Worm (Caenorhabditis elegans) whole organism, mixed stage, embryonic: ENCODE measurements around the gene C36B7.3.
A peak's percentile ranks its signal among the peaks of the same experiment; 100 is the strongest.

Source experiments
- M03D4.4 ChIP-seq: sonication (generic microtip); optimal IDR thresholded peaks from 2 replicates; lab custom pipeline; 2017; ENCODE audit warnings: mild to moderate bottlenecking, missing genetic modification characterization, missing compliant biosample characterization
- bed-3 ChIP-seq: fragments of 200-800 bp; sonication (Bioruptor generic); optimal IDR thresholded peaks from 3 replicates; lab custom pipeline; 2018; ENCODE audit warnings: mild to moderate bottlenecking, missing genetic modification characterization, moderate library complexity, missing compliant biosample characterization
- blmp-1 ChIP-seq: fragments of 150-350 bp; optimal IDR thresholded peaks from 2 replicates; lab custom pipeline; 2014; ENCODE audit warnings: missing biosample characterization, missing genetic modification characterization
- ceh-39 ChIP-seq: fragments of 150-350 bp; optimal IDR thresholded peaks from 2 replicates; lab custom pipeline; 2014; ENCODE audit warnings: missing biosample characterization, missing genetic modification characterization
- ceh-43 ChIP-seq: fragments of 200-800 bp; sonication (Bioruptor generic); optimal IDR thresholded peaks from 2 replicates; lab custom pipeline; 2018; ENCODE audit warnings: mild to moderate bottlenecking, missing genetic modification characterization, moderate library complexity, missing compliant biosample characterization
- ceh-83 ChIP-seq: fragments of 200-800 bp; sonication (Bioruptor generic); optimal IDR thresholded peaks from 2 replicates; lab custom pipeline; 2018; ENCODE audit warnings: mild to moderate bottlenecking, missing genetic modification characterization, missing compliant biosample characterization
- ces-1 ChIP-seq: fragments of 150-350 bp; optimal IDR thresholded peaks from 2 replicates; lab custom pipeline; 2014; ENCODE audit warnings: missing biosample characterization, missing genetic modification reagents, missing genetic modification characterization
- cnd-1 ChIP-seq: fragments of 200-800 bp; sonication (Bioruptor generic); optimal IDR thresholded peaks from 2 replicates; lab custom pipeline; 2018; ENCODE audit warnings: mild to moderate bottlenecking, missing genetic modification characterization, missing compliant biosample characterization
- drap-1 ChIP-seq: fragments of 200-800 bp; sonication (Bioruptor generic); optimal IDR thresholded peaks from 3 replicates; lab custom pipeline; 2018; ENCODE audit warnings: mild to moderate bottlenecking, missing genetic modification characterization, missing compliant biosample characterization
- elt-1 ChIP-seq: sonication (generic microtip); optimal IDR thresholded peaks from 2 replicates; lab custom pipeline; 2017; ENCODE audit warnings: missing genetic modification characterization, mild to moderate bottlenecking, missing compliant biosample characterization, antibody characterized with exemption, moderate library complexity, borderline replicate concordance; ENCODE audit not compliant: insufficient read depth
- elt-3 ChIP-seq: fragments of 150-350 bp; optimal IDR thresholded peaks from 2 replicates; lab custom pipeline; 2014; ENCODE audit warnings: missing biosample characterization, missing genetic modification characterization
- flh-1 ChIP-seq: fragments of 200-800 bp; sonication (Bioruptor generic); optimal IDR thresholded peaks from 2 replicates; lab custom pipeline; 2018; ENCODE audit warnings: mild to moderate bottlenecking, missing genetic modification characterization, moderate library complexity, missing compliant biosample characterization
- ham-2 ChIP-seq: fragments of 200-800 bp; sonication (Bioruptor generic); optimal IDR thresholded peaks from 2 replicates; lab custom pipeline; 2018; ENCODE audit warnings: mild to moderate bottlenecking, missing genetic modification characterization, missing compliant biosample characterization
- hlh-1 ChIP-seq: fragments of 150-350 bp; optimal IDR thresholded peaks from 2 replicates; lab custom pipeline; 2014; ENCODE audit warnings: missing biosample characterization, missing genetic modification reagents, missing genetic modification characterization
- lin-13 ChIP-seq: fragments of 150-350 bp; optimal IDR thresholded peaks from 2 replicates; lab custom pipeline; 2014; ENCODE audit warnings: missing biosample characterization, missing genetic modification characterization
- lin-32 ChIP-seq: fragments of 200-800 bp; sonication (Bioruptor generic); optimal IDR thresholded peaks from 2 replicates; lab custom pipeline; 2018; ENCODE audit warnings: mild to moderate bottlenecking, missing genetic modification characterization, missing compliant biosample characterization
- lsy-2 ChIP-seq: fragments of 150-350 bp; optimal IDR thresholded peaks from 2 replicates; lab custom pipeline; 2014; ENCODE audit warnings: missing biosample characterization, missing genetic modification characterization
- mab-5 ChIP-seq: fragments of 150-350 bp; optimal IDR thresholded peaks from 2 replicates; lab custom pipeline; 2014; ENCODE audit warnings: missing biosample characterization, missing genetic modification characterization
- mls-2 ChIP-seq: sonication (generic microtip); optimal IDR thresholded peaks from 2 replicates; lab custom pipeline; 2016; ENCODE audit warnings: mild to moderate bottlenecking, missing genetic modification characterization, moderate library complexity, missing compliant biosample characterization
- nhr-12 ChIP-seq: fragments of 150-350 bp; optimal IDR thresholded peaks from 2 replicates; lab custom pipeline; 2014; ENCODE audit warnings: missing biosample characterization, missing genetic modification characterization
- nhr-2 ChIP-seq: fragments of 150-350 bp; optimal IDR thresholded peaks from 2 replicates; lab custom pipeline; 2014; ENCODE audit warnings: missing biosample characterization, missing genetic modification characterization
- nhr-28 ChIP-seq: fragments of 150-350 bp; optimal IDR thresholded peaks from 2 replicates; lab custom pipeline; 2014; ENCODE audit warnings: missing biosample characterization, missing genetic modification characterization
- nhr-76 ChIP-seq: sonication (generic microtip); optimal IDR thresholded peaks from 2 replicates; lab custom pipeline; 2017; ENCODE audit warnings: missing biosample characterization, missing genetic modification characterization
- pha-4 ChIP-seq: fragments of 150-350 bp; optimal IDR thresholded peaks from 2 replicates; lab custom pipeline; 2018; ENCODE audit warnings: missing biosample characterization, missing genetic modification reagents, missing genetic modification characterization
- snpc-4 ChIP-seq: fragments of 150-350 bp; optimal IDR thresholded peaks from 2 replicates; lab custom pipeline; 2014; ENCODE audit warnings: missing biosample characterization, missing genetic modification characterization
- sptf-1 ChIP-seq: sonication (generic microtip); optimal IDR thresholded peaks from 2 replicates; lab custom pipeline; 2017; ENCODE audit warnings: mild to moderate bottlenecking, missing genetic modification characterization, moderate library complexity, missing compliant biosample characterization
- tbx-8 ChIP-seq: fragments of 200-800 bp; sonication (Bioruptor generic); optimal IDR thresholded peaks from 2 replicates; lab custom pipeline; 2018; ENCODE audit warnings: mild to moderate bottlenecking, missing genetic modification characterization, moderate library complexity, missing compliant biosample characterization
- unc-120 ChIP-seq: sonication (generic microtip); optimal IDR thresholded peaks from 2 replicates; lab custom pipeline; 2017; ENCODE audit warnings: missing genetic modification characterization, missing compliant biosample characterization; ENCODE audit not compliant: poor library complexity, severe bottlenecking
- unc-39 ChIP-seq: fragments of 150-350 bp; optimal IDR thresholded peaks from 2 replicates; lab custom pipeline; 2014; ENCODE audit warnings: missing biosample characterization, missing genetic modification characterization
- unc-62 ChIP-seq: fragments of 150-350 bp; optimal IDR thresholded peaks from 2 replicates; lab custom pipeline; 2014; ENCODE audit warnings: missing biosample characterization, missing genetic modification reagents, missing genetic modification characterization
- zip-8 ChIP-seq: fragments of 150-350 bp; optimal IDR thresholded peaks from 2 replicates; lab custom pipeline; 2014; ENCODE audit warnings: missing biosample characterization, missing genetic modification characterization
- ztf-11 ChIP-seq: fragments of 150-350 bp; optimal IDR thresholded peaks from 2 replicates; lab custom pipeline; 2014; ENCODE audit warnings: missing biosample characterization, missing genetic modification characterization

Gene C36B7.3

ce11 chrX:7125178-7125577 is 23.6 kb downstream of the C36B7.3 start:
- TF ChIP-seq M03D4.4 (tag; lab: Kevin White, UChicago) (no peak), ces-1 (no peak), cnd-1 (tag; lab: Kevin White, UChicago) (no peak), tbx-8 (GFP tag; lab: Kevin White, UChicago) (no peak), ceh-83 (no peak), lin-13 (tag; lab: Kevin White, UChicago) (no peak), pha-4 (tag; lab: Kevin White, UChicago) (no peak), blmp-1 (tag; lab: Kevin White, UChicago) (no peak), lsy-2 (tag; lab: Kevin White, UChicago) (no peak), nhr-12 (tag; lab: Kevin White, UChicago) (no peak), ham-2 (GFP tag; lab: Kevin White, UChicago) (no peak), nhr-76 (tag; lab: Kevin White, UChicago) (no peak), hlh-1 (tag; lab: Kevin White, UChicago) (no peak), unc-39 (tag; lab: Kevin White, UChicago) (no peak), bed-3 (GFP tag; lab: Kevin White, UChicago) (no peak), ceh-39 (tag; lab: Kevin White, UChicago) (no peak), flh-1 (no peak), nhr-28 (no peak), elt-1 (tag; lab: Kevin White, UChicago) (no peak)

ce11 chrX:7126348-7126747 is 24.8 kb downstream of the C36B7.3 start, which contains the start of gene ist-1:
Gene ist-1 (plus strand): TSS chrX:7126648.
- TF ChIP-seq snpc-4 (tag; lab: Kevin White, UChicago), result no peak
- TF ChIP-seq blmp-1 (tag; lab: Kevin White, UChicago), result no peak
- TF ChIP-seq unc-39 (tag; lab: Kevin White, UChicago), result no peak
- TF ChIP-seq ceh-43 (GFP tag; lab: Kevin White, UChicago), result no peak
- TF ChIP-seq mls-2 (tag; lab: Kevin White, UChicago), result no peak
- TF ChIP-seq unc-120 (tag; lab: Kevin White, UChicago), result no peak
- TF ChIP-seq M03D4.4 (tag; lab: Kevin White, UChicago), result no peak
- TF ChIP-seq elt-3, result no peak
- TF ChIP-seq ceh-83, result no peak
- no peak for TF ChIP-seq lsy-2 (tag; lab: Kevin White, UChicago)
- no peak for TF ChIP-seq cnd-1 (tag; lab: Kevin White, UChicago)
- TF ChIP-seq bed-3 (GFP tag; lab: Kevin White, UChicago), result no peak
- no peak for TF ChIP-seq ces-1
- no peak for TF ChIP-seq mab-5 (tag; lab: Kevin White, UChicago)
- no peak for TF ChIP-seq flh-1
- no peak for TF ChIP-seq sptf-1 (tag; lab: Kevin White, UChicago)
- no peak for TF ChIP-seq lin-13 (tag; lab: Kevin White, UChicago)
- no peak for TF ChIP-seq ham-2 (GFP tag; lab: Kevin White, UChicago)

- TF ChIP-seq lin-13 (tag; lab: Kevin White, UChicago) (no peak), lin-32 (GFP tag; lab: Kevin White, UChicago) (no peak), mab-5 (tag; lab: Kevin White, UChicago) (no peak), drap-1 (GFP tag; lab: Kevin White, UChicago) (no peak), elt-3 (no peak), ztf-11 (tag; lab: Kevin White, UChicago) (no peak)
These were observed 27.0 kb downstream of the C36B7.3 start for ce11 chrX:7128615-7129014.

ce11 chrX:7129460-7129859 is 27.9 kb downstream of the C36B7.3 start:
- TF ChIP-seq elt-1 (tag; lab: Kevin White, UChicago) (peak; percentile 1), nhr-28 (no peak), tbx-8 (GFP tag; lab: Kevin White, UChicago) (no peak)

- no peak for TF ChIP-seq M03D4.4 (tag; lab: Kevin White, UChicago)
- TF ChIP-seq lin-13 (tag; lab: Kevin White, UChicago), result no peak
- TF ChIP-seq sptf-1 (tag; lab: Kevin White, UChicago), result no peak
- no peak for TF ChIP-seq unc-62
- no peak for TF ChIP-seq ceh-39 (tag; lab: Kevin White, UChicago)
- no peak for TF ChIP-seq zip-8 (tag; lab: Kevin White, UChicago)
- no peak for TF ChIP-seq nhr-28
- no peak for TF ChIP-seq nhr-2 (tag; lab: Kevin White, UChicago)
These were observed 29.6 kb downstream of the C36B7.3 start for ce11 chrX:7131206-7131605.
